Fruit fly (Drosophila melanogaster): Measurements from ENCODE around the gene Mrp5.

Gene Mrp5

dm6 chr3R:19905932-19906439, 30.5 kb upstream of the Mrp5 start:
- TF ChIP-seq CrebA (GFP tag; optimal IDR thresholded peaks at IDR 0.05; ENCODE audit: borderline replicate concordance) (no peak), Abd-B (GFP tag; optimal IDR thresholded peaks at IDR 0.05) (no peak), dsf (GFP tag; optimal IDR thresholded peaks at IDR 0.05; ENCODE audit: borderline replicate concordance) (peak; percentile 56), fru (GFP tag; optimal IDR thresholded peaks at IDR 0.05) (peak; percentile 95), Hr83 (GFP tag; optimal IDR thresholded peaks at IDR 0.05; ENCODE audit: poor library complexity, severe bottlenecking) (peak; percentile 81), psq (GFP tag; optimal IDR thresholded peaks at IDR 0.05) (peak; percentile 86), woc (GFP tag; optimal IDR thresholded peaks at IDR 0.05) (peak; percentile 75), tai (GFP tag; optimal IDR thresholded peaks at IDR 0.05) (peak; percentile 89), CG9705 (GFP tag; optimal IDR thresholded peaks at IDR 0.05) (peak; percentile 52), h (GFP tag; optimal IDR thresholded peaks at IDR 0.05) (peak; percentile 95), Hnf4 (GFP tag; optimal IDR thresholded peaks at IDR 0.05) (peak; percentile 92), Myc (optimal IDR thresholded peaks at IDR 0.05) (no peak), br (GFP tag; optimal IDR thresholded peaks at IDR 0.05) (peak; percentile 95), rgr (GFP tag; optimal IDR thresholded peaks at IDR 0.05) (peak; percentile 96), GATAd (GFP tag; optimal IDR thresholded peaks at IDR 0.05) (peak; percentile 45), sage (GFP tag; optimal IDR thresholded peaks at IDR 0.05) (peak; percentile 55), sv (GFP tag; optimal IDR thresholded peaks at IDR 0.05) (peak; percentile 68), HLH106 (tag; optimal IDR thresholded peaks at IDR 0.05) (peak; percentile 89), Hr78 (GFP tag; optimal IDR thresholded peaks at IDR 0.05) (no peak), Jra (GFP tag; optimal IDR thresholded peaks at IDR 0.05) (peak; percentile 92), dl (GFP tag; optimal IDR thresholded peaks at IDR 0.05; ENCODE audit: insufficient read depth in 1 of 2, partially characterized antibody in 2 of 2) (no peak), Rel (GFP tag; optimal IDR thresholded peaks at IDR 0.05) (peak; percentile 33), Rel (tag; optimal IDR thresholded peaks at IDR 0.05) (peak; percentile 87), Mio (GFP tag; optimal IDR thresholded peaks at IDR 0.05) (peak; percentile 78), Sp1 (GFP tag; optimal IDR thresholded peaks at IDR 0.05) (peak; percentile 86), CG32264 (GFP tag; optimal IDR thresholded peaks at IDR 0.05) (peak; percentile 66), ey (GFP tag; optimal IDR thresholded peaks at IDR 0.05) (peak; percentile 96), Dif (GFP tag; optimal IDR thresholded peaks at IDR 0.05; ENCODE audit: partially characterized antibody) (peak; percentile 42), N (GFP tag; optimal IDR thresholded peaks at IDR 0.05) (no peak), OdsH (GFP tag; optimal IDR thresholded peaks at IDR 0.05) (peak; percentile 95), Vsx2 (GFP tag; optimal IDR thresholded peaks at IDR 0.05; ENCODE audit: partially characterized antibody) (no peak), usp (GFP tag; optimal IDR thresholded peaks at IDR 0.05) (no peak), dmrt93B (GFP tag; optimal IDR thresholded peaks at IDR 0.05) (peak; percentile 83), pan (optimal IDR thresholded peaks at IDR 0.05) (no peak), foxo (GFP tag; optimal IDR thresholded peaks at IDR 0.05) (peak; percentile 6 to 94), Dfd (GFP tag; optimal IDR thresholded peaks at IDR 0.05) (no peak), jim (GFP tag; optimal IDR thresholded peaks at IDR 0.05) (peak; percentile 10), brk (GFP tag; optimal IDR thresholded peaks at IDR 0.05) (no peak), lola (GFP tag; optimal IDR thresholded peaks at IDR 0.05) (no peak)

- TF ChIP-seq CrebA (GFP tag; optimal IDR thresholded peaks at IDR 0.05; ENCODE audit: borderline replicate concordance) (no peak), brk (GFP tag; optimal IDR thresholded peaks at IDR 0.05) (no peak), psq (GFP tag; optimal IDR thresholded peaks at IDR 0.05) (peak; percentile 35), Hr78 (GFP tag; optimal IDR thresholded peaks at IDR 0.05) (no peak), dmrt93B (GFP tag; optimal IDR thresholded peaks at IDR 0.05) (no peak), HLH106 (tag; optimal IDR thresholded peaks at IDR 0.05) (peak; percentile 49), jim (GFP tag; optimal IDR thresholded peaks at IDR 0.05) (no peak), ey (GFP tag; optimal IDR thresholded peaks at IDR 0.05) (peak; percentile 59), dl (GFP tag; optimal IDR thresholded peaks at IDR 0.05; ENCODE audit: insufficient read depth in 1 of 2, partially characterized antibody in 2 of 2) (no peak), woc (GFP tag; optimal IDR thresholded peaks at IDR 0.05) (peak; percentile 40), Dif (GFP tag; optimal IDR thresholded peaks at IDR 0.05; ENCODE audit: partially characterized antibody) (no peak), GATAd (GFP tag; optimal IDR thresholded peaks at IDR 0.05) (no peak), Rel (GFP tag; optimal IDR thresholded peaks at IDR 0.05) (no peak), Rel (tag; optimal IDR thresholded peaks at IDR 0.05) (peak; percentile 93), OdsH (GFP tag; optimal IDR thresholded peaks at IDR 0.05) (peak; percentile 37), CG9705 (GFP tag; optimal IDR thresholded peaks at IDR 0.05) (peak; percentile 48), tai (GFP tag; optimal IDR thresholded peaks at IDR 0.05) (no peak), CG32264 (GFP tag; optimal IDR thresholded peaks at IDR 0.05) (no peak), Myc (optimal IDR thresholded peaks at IDR 0.05) (peak; percentile 49), rgr (GFP tag; optimal IDR thresholded peaks at IDR 0.05) (peak; percentile 56), Hnf4 (GFP tag; optimal IDR thresholded peaks at IDR 0.05) (peak; percentile 39), sage (GFP tag; optimal IDR thresholded peaks at IDR 0.05) (no peak), dsf (GFP tag; optimal IDR thresholded peaks at IDR 0.05; ENCODE audit: borderline replicate concordance) (peak; percentile 8), Dfd (GFP tag; optimal IDR thresholded peaks at IDR 0.05) (no peak), usp (GFP tag; optimal IDR thresholded peaks at IDR 0.05) (no peak), fru (GFP tag; optimal IDR thresholded peaks at IDR 0.05) (peak; percentile 62), Sp1 (GFP tag; optimal IDR thresholded peaks at IDR 0.05) (peak; percentile 65), lola (GFP tag; optimal IDR thresholded peaks at IDR 0.05) (no peak), Abd-B (GFP tag; optimal IDR thresholded peaks at IDR 0.05) (no peak), pan (optimal IDR thresholded peaks at IDR 0.05) (no peak), Mio (GFP tag; optimal IDR thresholded peaks at IDR 0.05) (no peak), N (GFP tag; optimal IDR thresholded peaks at IDR 0.05) (no peak), foxo (GFP tag; optimal IDR thresholded peaks at IDR 0.05) (peak in 1 of 2 experiments; percentile 68), sv (GFP tag; optimal IDR thresholded peaks at IDR 0.05) (peak; percentile 56), Hr83 (GFP tag; optimal IDR thresholded peaks at IDR 0.05; ENCODE audit: poor library complexity, severe bottlenecking) (peak; percentile 74), br (GFP tag; optimal IDR thresholded peaks at IDR 0.05) (peak; percentile 72), Jra (GFP tag; optimal IDR thresholded peaks at IDR 0.05) (peak; percentile 73), h (GFP tag; optimal IDR thresholded peaks at IDR 0.05) (peak; percentile 81), Vsx2 (GFP tag; optimal IDR thresholded peaks at IDR 0.05; ENCODE audit: partially characterized antibody) (no peak)
Measured at dm6 chr3R:19904865-19905373, 29.4 kb upstream of the Mrp5 start, which contains the start of the genes Surf6 and RhoGAP92B. Gene Surf6 (minus strand): TSS chr3R:19904868. Gene RhoGAP92B (plus strand): TSS chr3R:19905164.

Measured in whole organism, wandering third instar larva.